Worm (Caenorhabditis elegans) whole organism, L2 larva: ENCODE results near the gene F44A2.3.

Source experiments
- C34F6.9 ChIP-seq: fragments of 150-350 bp; optimal IDR thresholded peaks from 2 replicates; lab custom pipeline; 2014; ENCODE audit warnings: missing biosample characterization, missing genetic modification characterization
- F13H6.1 ChIP-seq: sonication (generic microtip); optimal IDR thresholded peaks from 2 replicates; lab custom pipeline; 2016; ENCODE audit warnings: missing genetic modification characterization, missing compliant biosample characterization
- R02D3.7 ChIP-seq: fragments of 150-350 bp; optimal IDR thresholded peaks from 2 replicates; lab custom pipeline; 2014; ENCODE audit warnings: missing biosample characterization, missing genetic modification characterization
- Y55F3AM.14 ChIP-seq: fragments of 200-800 bp; sonication (Bioruptor generic); optimal IDR thresholded peaks from 2 replicates; lab custom pipeline; 2018; ENCODE audit warnings: mild to moderate bottlenecking, missing genetic modification characterization, missing compliant biosample characterization
- ZK546.5 ChIP-seq: sonication (generic microtip); optimal IDR thresholded peaks from 2 replicates; lab custom pipeline; 2017; ENCODE audit warnings: missing biosample characterization, missing genetic modification characterization
- alr-1 ChIP-seq: fragments of 150-350 bp; optimal IDR thresholded peaks from 2 replicates; lab custom pipeline; 2014; ENCODE audit warnings: missing biosample characterization, missing genetic modification characterization
- aly-2 ChIP-seq: fragments of 150-350 bp; optimal IDR thresholded peaks from 2 replicates; lab custom pipeline; 2014; ENCODE audit warnings: missing biosample characterization, missing genetic modification characterization
- ama-1 ChIP-seq: fragments of 150-350 bp; optimal IDR thresholded peaks from 2 replicates; lab custom pipeline; 2018; ENCODE audit warnings: inconsistent platforms
- blmp-1 ChIP-seq: sonication (generic microtip); optimal IDR thresholded peaks from 2 replicates; lab custom pipeline; 2017; ENCODE audit warnings: missing genetic modification characterization, mild to moderate bottlenecking, missing compliant biosample characterization, antibody characterized with exemption, moderate library complexity; ENCODE audit not compliant: insufficient read depth
- ceh-16 ChIP-seq: fragments of 150-350 bp; optimal IDR thresholded peaks from 2 replicates; lab custom pipeline; 2014; ENCODE audit warnings: missing biosample characterization, missing genetic modification characterization
- ceh-82 ChIP-seq: fragments of 150-350 bp; optimal IDR thresholded peaks from 2 replicates; lab custom pipeline; 2014; ENCODE audit warnings: missing biosample characterization, missing genetic modification characterization
- crh-2 ChIP-seq: sonication (generic microtip); optimal IDR thresholded peaks from 2 replicates; lab custom pipeline; 2017; ENCODE audit warnings: missing biosample characterization, missing genetic modification characterization
- dmd-4 ChIP-seq: sonication (generic microtip); optimal IDR thresholded peaks from 2 replicates; lab custom pipeline; 2017; ENCODE audit warnings: missing biosample characterization, missing genetic modification characterization
- egl-27 ChIP-seq: sonication (generic microtip); optimal IDR thresholded peaks from 3 replicates; lab custom pipeline; 2017; ENCODE audit warnings: missing biosample characterization, missing genetic modification reagents, missing genetic modification characterization
- elt-1 ChIP-seq: fragments of 150-350 bp; optimal IDR thresholded peaks from 2 replicates; lab custom pipeline; 2014; ENCODE audit warnings: missing biosample characterization, missing genetic modification characterization
- elt-3 ChIP-seq: sonication (generic microtip); optimal IDR thresholded peaks from 2 replicates; lab custom pipeline; 2017; ENCODE audit warnings: missing biosample characterization, missing genetic modification characterization
- fos-1 ChIP-seq: fragments of 150-350 bp; optimal IDR thresholded peaks from 2 replicates; lab custom pipeline; 2014; ENCODE audit warnings: missing biosample characterization, missing genetic modification characterization
- gmeb-1 ChIP-seq: fragments of 150-350 bp; optimal IDR thresholded peaks from 2 replicates; lab custom pipeline; 2014; ENCODE audit warnings: missing biosample characterization, missing genetic modification characterization
- lin-11 ChIP-seq: fragments of 150-350 bp; sonication (generic microtip); optimal IDR thresholded peaks from 2 replicates; lab custom pipeline; 2014; ENCODE audit warnings: missing biosample characterization, missing genetic modification characterization, inconsistent platforms, mixed read lengths
- lin-13 ChIP-seq: fragments of 150-350 bp; optimal IDR thresholded peaks from 2 replicates; lab custom pipeline; 2014; ENCODE audit warnings: missing biosample characterization, missing genetic modification reagents, missing genetic modification characterization
- lsy-2 ChIP-seq, 2 experiments: fragments of 150-350 bp in 1 of 2; sonication (generic microtip) in 1 of 2; optimal IDR thresholded peaks; 2 replicates each; lab custom pipeline; 2014 to 2017; ENCODE audit warnings: missing biosample characterization in 2 of 2, missing genetic modification characterization in 2 of 2
- mab-5 ChIP-seq: fragments of 150-350 bp; optimal IDR thresholded peaks from 2 replicates; lab custom pipeline; 2014; ENCODE audit warnings: missing biosample characterization, missing genetic modification characterization
- mbf-1 ChIP-seq: sonication (generic microtip); optimal IDR thresholded peaks from 2 replicates; lab custom pipeline; 2017; ENCODE audit warnings: missing biosample characterization, missing genetic modification characterization
- mdl-1 ChIP-seq, 2 experiments: fragments of 150-350 bp in 1 of 2; sonication (generic microtip) in 1 of 2; optimal IDR thresholded peaks; 2 replicates each; lab custom pipeline; 2017; ENCODE audit warnings: missing biosample characterization in 2 of 2, missing genetic modification characterization in 2 of 2
- nhr-10 ChIP-seq: sonication (generic microtip); optimal IDR thresholded peaks from 2 replicates; lab custom pipeline; 2017; ENCODE audit warnings: missing biosample characterization, missing genetic modification characterization
- nhr-12 ChIP-seq: fragments of 150-350 bp; optimal IDR thresholded peaks from 2 replicates; lab custom pipeline; 2014; ENCODE audit warnings: missing biosample characterization, missing genetic modification characterization
- nhr-129 ChIP-seq: fragments of 150-350 bp; optimal IDR thresholded peaks from 2 replicates; lab custom pipeline; 2014; ENCODE audit warnings: missing biosample characterization, missing genetic modification characterization
- nhr-23 ChIP-seq: fragments of 150-350 bp; optimal IDR thresholded peaks from 2 replicates; lab custom pipeline; 2014; ENCODE audit warnings: missing biosample characterization, missing genetic modification reagents, missing genetic modification characterization
- nhr-237 ChIP-seq: fragments of 150-350 bp; optimal IDR thresholded peaks from 2 replicates; lab custom pipeline; 2014; ENCODE audit warnings: missing biosample characterization, missing genetic modification characterization
- nhr-6 ChIP-seq: fragments of 150-350 bp; optimal IDR thresholded peaks from 2 replicates; lab custom pipeline; 2014; ENCODE audit warnings: missing biosample characterization, missing genetic modification characterization
- peb-1 ChIP-seq: fragments of 150-350 bp; optimal IDR thresholded peaks from 2 replicates; lab custom pipeline; 2014; ENCODE audit warnings: missing biosample characterization, missing genetic modification characterization
- sem-4 ChIP-seq: fragments of 150-350 bp; optimal IDR thresholded peaks from 2 replicates; lab custom pipeline; 2014; ENCODE audit warnings: missing biosample characterization, missing genetic modification reagents, missing genetic modification characterization
- skn-1 ChIP-seq: sonication (generic microtip); optimal IDR thresholded peaks from 2 replicates; lab custom pipeline; 2017; ENCODE audit warnings: missing biosample characterization, missing genetic modification characterization
- sma-9 ChIP-seq, 2 experiments: fragments of 150-350 bp in 1 of 2; sonication (generic microtip) in 1 of 2; optimal IDR thresholded peaks; 2 replicates each; lab custom pipeline; 2014 to 2016; ENCODE audit warnings: missing genetic modification characterization in 2 of 2, mild to moderate bottlenecking in 1 of 2, missing biosample characterization in 1 of 2, missing compliant biosample characterization in 1 of 2, missing genetic modification reagents in 1 of 2, moderate library complexity in 1 of 2
- snpc-4 ChIP-seq: fragments of 150-350 bp; optimal IDR thresholded peaks from 2 replicates; lab custom pipeline; 2014; ENCODE audit warnings: missing biosample characterization, missing genetic modification characterization
- unc-39 ChIP-seq: fragments of 150-350 bp; optimal IDR thresholded peaks from 2 replicates; lab custom pipeline; 2014; ENCODE audit warnings: missing biosample characterization, missing genetic modification characterization
- unc-55 ChIP-seq: fragments of 150-350 bp; sonication (generic microtip); optimal IDR thresholded peaks from 3 replicates; lab custom pipeline; 2014; ENCODE audit warnings: missing biosample characterization, missing genetic modification reagents, missing genetic modification characterization
- unc-62 ChIP-seq: fragments of 150-350 bp; optimal IDR thresholded peaks from 2 replicates; lab custom pipeline; 2014; ENCODE audit warnings: missing biosample characterization, missing genetic modification reagents, missing genetic modification characterization
- zag-1 ChIP-seq: fragments of 150-350 bp; optimal IDR thresholded peaks from 2 replicates; lab custom pipeline; 2014; ENCODE audit warnings: missing biosample characterization, missing genetic modification characterization
- ztf-1 ChIP-seq: fragments of 200-800 bp; sonication (Bioruptor generic); conservative IDR thresholded peaks from 2 replicates; pipeline ENCODE4 v1.3.6; 2022; ENCODE audit warnings: missing genetic modification characterization, missing compliant biosample characterization
- ztf-11 ChIP-seq: sonication (generic microtip); optimal IDR thresholded peaks from 2 replicates; lab custom pipeline; 2017; ENCODE audit warnings: missing biosample characterization, missing genetic modification characterization
- ztf-4 ChIP-seq: fragments of 150-350 bp; optimal IDR thresholded peaks from 2 replicates; lab custom pipeline; 2014; ENCODE audit warnings: missing biosample characterization, missing genetic modification characterization

Gene F44A2.3

DNA sequence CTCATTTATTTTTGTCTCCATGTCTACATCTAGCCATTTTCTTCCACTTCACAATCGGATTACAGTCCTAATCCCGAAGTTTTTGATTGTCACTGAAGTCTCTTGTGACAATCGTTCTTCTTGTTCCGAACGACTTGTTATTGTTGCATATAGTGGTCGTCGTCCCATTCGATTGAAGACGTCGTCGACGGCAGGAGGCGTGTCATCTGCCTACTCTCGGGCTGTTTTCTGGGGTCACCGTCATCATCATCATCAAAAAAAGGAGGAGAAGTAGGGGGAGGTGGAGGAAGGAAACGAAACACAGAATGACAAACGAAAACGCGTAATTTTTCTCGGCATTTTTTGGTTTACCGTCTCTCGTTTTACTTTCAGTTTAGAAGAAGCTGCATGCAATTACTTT, at the start of gene F44A2.3:
Gene F44A2.3, plus strand, starts transcription at position 301 of the 400 bp plus-strand sequence.
- TF ChIP-seq nhr-6 (tag; lab: Kevin White, UChicago) (no peak), skn-1 (no peak), ztf-4 (no peak), lin-11 (tag; lab: Kevin White, UChicago) (no peak), ztf-11 (tag; lab: Kevin White, UChicago) (no peak), R02D3.7 (tag; lab: Kevin White, UChicago) (no peak), nhr-129 (tag; lab: Kevin White, UChicago) (no peak), lsy-2 (tag; optimal IDR thresholded peaks at IDR 0.05; lab: Kevin White, UChicago) (no peak), nhr-237 (tag; lab: Kevin White, UChicago) (no peak), sem-4 (no peak), dmd-4 (no peak), nhr-10 (tag; lab: Kevin White, UChicago) (no peak), unc-55 (GFP tag; lab: Kevin White, UChicago) (no peak), fos-1 (tag; lab: Kevin White, UChicago) (no peak), elt-1 (no peak), mab-5 (tag; lab: Kevin White, UChicago) (no peak), gmeb-1 (no peak), peb-1 (tag; lab: Kevin White, UChicago) (no peak), unc-39 (no peak)

DNA sequence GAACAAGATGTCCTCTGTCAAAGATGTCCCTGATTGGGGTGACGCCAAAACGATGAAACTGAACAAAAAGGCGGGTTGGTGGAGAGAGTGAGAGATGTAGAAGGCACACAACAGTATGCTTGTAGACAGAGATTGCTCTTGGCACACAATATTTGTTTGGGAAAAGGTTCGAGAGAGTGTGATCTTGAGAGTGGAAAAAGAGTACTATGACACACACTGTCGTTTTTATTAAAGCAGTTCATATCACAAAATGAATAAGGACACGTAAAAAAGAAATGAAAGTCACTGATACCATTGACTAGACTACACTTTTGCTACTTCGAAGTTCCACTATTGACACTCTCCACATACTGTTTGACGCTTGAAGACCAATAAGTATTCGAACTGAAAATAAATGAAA, 49.7 kb upstream of the F44A2.3 start:
- peak; percentile 34 for TF ChIP-seq gmeb-1
- no peak for TF ChIP-seq Y55F3AM.14
- no peak for TF ChIP-seq nhr-12
- no peak for TF ChIP-seq sem-4
- no peak for TF ChIP-seq mab-5 (tag; lab: Kevin White, UChicago)
- TF ChIP-seq nhr-129 (tag; lab: Kevin White, UChicago) = peak; percentile 40
- no peak for TF ChIP-seq lin-13 (GFP tag; lab: Kevin White, UChicago)
- no peak for TF ChIP-seq ceh-82 (tag; lab: Kevin White, UChicago)
- TF ChIP-seq nhr-10 (tag; lab: Kevin White, UChicago) = no peak
- peak; percentile 48 for TF ChIP-seq F13H6.1 (tag; lab: Kevin White, UChicago)
- no peak for TF ChIP-seq ama-1 (lab: Kevin White, UChicago)
- no peak for TF ChIP-seq peb-1 (tag; lab: Kevin White, UChicago)
- no peak for TF ChIP-seq aly-2 (tag; lab: Kevin White, UChicago)
- TF ChIP-seq unc-62 (GFP tag; lab: Kevin White, UChicago) = no peak
- no peak for TF ChIP-seq ceh-16
- TF ChIP-seq mbf-1 (tag; lab: Kevin White, UChicago) = no peak
- no peak for TF ChIP-seq elt-3 (tag; lab: Kevin White, UChicago)
- no peak for TF ChIP-seq crh-2 (tag; lab: Kevin White, UChicago)
- TF ChIP-seq ztf-4 = no peak
- no peak for TF ChIP-seq dmd-4
- TF ChIP-seq nhr-23 (tag; lab: Kevin White, UChicago) = no peak
- no peak for TF ChIP-seq unc-55 (GFP tag; lab: Kevin White, UChicago)
- TF ChIP-seq sma-9 (GFP tag; optimal IDR thresholded peaks at IDR 0.05; lab: Kevin White, UChicago) = peak; percentile 46
- no peak for TF ChIP-seq sma-9 (tag; optimal IDR thresholded peaks at IDR 0.05; lab: Kevin White, UChicago)
- TF ChIP-seq blmp-1 (tag; lab: Kevin White, UChicago) = no peak
- no peak for TF ChIP-seq mdl-1 (tag; optimal IDR thresholded peaks at IDR 0.05; lab: Kevin White, UChicago)
- TF ChIP-seq fos-1 (tag; lab: Kevin White, UChicago) = peak; percentile 94

DNA sequence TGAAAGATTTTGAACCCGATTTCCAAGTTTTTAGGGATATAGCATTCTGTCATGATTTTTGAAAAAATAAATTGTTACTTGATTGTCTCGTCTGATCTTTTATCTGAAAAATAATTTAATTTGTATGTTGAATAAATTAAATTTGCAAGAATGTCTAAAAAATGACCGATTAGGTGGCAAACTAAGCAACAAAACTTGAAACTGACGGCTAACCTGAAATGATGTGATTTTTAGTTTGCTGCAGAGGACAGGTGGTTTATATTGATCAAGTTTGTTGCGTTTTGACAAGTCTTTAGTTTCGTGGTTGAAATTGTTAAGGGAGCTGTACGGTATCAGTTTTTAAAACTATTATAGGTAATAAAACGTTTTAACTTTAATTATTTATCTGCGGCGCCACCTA, 47.7 kb upstream of the F44A2.3 start, which contains the start of gene F07C3.16:
Gene F07C3.16, minus strand, starts transcription at position 101 of the 400 bp plus-strand sequence.
- TF ChIP-seq elt-3 (tag; lab: Kevin White, UChicago) = no peak
- TF ChIP-seq zag-1 (tag; lab: Kevin White, UChicago) = no peak
- TF ChIP-seq unc-55 (GFP tag; lab: Kevin White, UChicago) = no peak
- no peak for TF ChIP-seq blmp-1 (tag; lab: Kevin White, UChicago)
- no peak for TF ChIP-seq unc-39
- TF ChIP-seq snpc-4 (tag; lab: Kevin White, UChicago) = no peak
- no peak for TF ChIP-seq ztf-4
- no peak for TF ChIP-seq ztf-11 (tag; lab: Kevin White, UChicago)
- TF ChIP-seq nhr-23 (tag; lab: Kevin White, UChicago) = no peak
- no peak for TF ChIP-seq ceh-16
- TF ChIP-seq nhr-10 (tag; lab: Kevin White, UChicago) = no peak

DNA sequence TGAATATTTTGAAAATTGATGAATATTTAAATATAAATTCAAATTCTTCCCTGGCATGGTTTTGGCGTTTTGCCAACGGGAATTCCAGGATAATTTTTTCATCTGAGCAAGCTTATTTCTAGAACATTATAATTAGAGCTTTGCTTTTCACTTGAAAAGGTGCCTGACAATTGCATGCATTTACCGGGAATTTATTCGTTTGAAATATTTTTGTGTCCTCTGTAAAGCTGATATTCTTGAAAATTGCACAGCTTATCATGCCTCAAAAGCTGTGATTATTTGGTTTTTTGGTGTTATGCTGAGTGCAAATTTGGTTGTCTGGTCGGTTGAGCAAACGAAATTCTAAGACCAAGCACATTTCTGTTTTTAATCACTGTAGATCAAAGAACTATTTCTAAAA, 44.8 kb upstream of the F44A2.3 start:
- TF ChIP-seq egl-27 (tag; lab: Kevin White, UChicago) (no peak), C34F6.9 (tag; lab: Kevin White, UChicago) (no peak), unc-55 (GFP tag; lab: Kevin White, UChicago) (no peak), ZK546.5 (tag; lab: Kevin White, UChicago) (no peak), mab-5 (tag; lab: Kevin White, UChicago) (no peak), mdl-1 (tag; optimal IDR thresholded peaks at IDR 0.05; lab: Kevin White, UChicago) (no peak), mbf-1 (tag; lab: Kevin White, UChicago) (no peak), alr-1 (no peak), zag-1 (tag; lab: Kevin White, UChicago) (no peak), ztf-1 (no peak), ama-1 (lab: Kevin White, UChicago) (no peak)
